Worm (Caenorhabditis elegans): Measurements from ENCODE around the gene Y14H12A.1.

Y14H12A.1 gene

DNA sequence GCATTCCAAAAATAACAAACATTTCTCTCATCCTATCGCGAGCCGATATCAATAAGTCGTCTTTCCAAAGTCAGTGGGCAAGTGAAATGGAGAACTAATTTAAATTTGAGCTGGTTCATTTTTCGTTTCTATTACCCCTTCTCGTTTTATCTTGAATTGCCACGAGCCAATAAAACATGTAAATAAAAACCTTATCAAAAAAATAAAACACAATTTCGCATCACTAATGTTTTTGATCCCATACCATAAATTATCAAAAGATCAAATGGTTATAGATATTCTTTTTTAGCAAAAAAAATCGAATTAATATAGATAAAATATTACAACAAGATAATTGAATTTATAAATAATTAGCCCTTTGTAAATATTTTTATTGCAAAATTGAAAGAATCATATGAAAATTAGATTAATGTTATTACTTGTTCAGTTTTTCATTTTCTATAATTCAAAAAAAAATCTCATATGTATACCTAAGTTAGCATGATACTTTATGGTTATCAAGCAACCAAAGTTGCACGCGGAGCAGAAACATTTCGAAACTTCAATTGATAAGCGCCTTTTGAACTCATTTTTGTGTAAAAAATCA lies at the start of gene Y14H12A.1:
Gene Y14H12A.1, plus strand, starts transcription at position 536 of the 586 bp plus-strand sequence.
- TF ChIP-seq nhr-237 (tag; optimal IDR thresholded peaks at IDR 0.05) (no peak), nhr-129 (tag; optimal IDR thresholded peaks at IDR 0.05) (no peak), ztf-11 (tag; optimal IDR thresholded peaks at IDR 0.05) (no peak), sem-4 (tag; optimal IDR thresholded peaks at IDR 0.05) (no peak), egl-27 (tag; optimal IDR thresholded peaks at IDR 0.05) (no peak), peb-1 (tag; optimal IDR thresholded peaks at IDR 0.05) (no peak), lin-13 (GFP tag; optimal IDR thresholded peaks at IDR 0.05) (no peak), lin-11 (tag; optimal IDR thresholded peaks at IDR 0.05) (no peak), nhr-25 (tag; optimal IDR thresholded peaks at IDR 0.05) (no peak), snpc-4 (tag; optimal IDR thresholded peaks at IDR 0.05) (no peak)

DNA sequence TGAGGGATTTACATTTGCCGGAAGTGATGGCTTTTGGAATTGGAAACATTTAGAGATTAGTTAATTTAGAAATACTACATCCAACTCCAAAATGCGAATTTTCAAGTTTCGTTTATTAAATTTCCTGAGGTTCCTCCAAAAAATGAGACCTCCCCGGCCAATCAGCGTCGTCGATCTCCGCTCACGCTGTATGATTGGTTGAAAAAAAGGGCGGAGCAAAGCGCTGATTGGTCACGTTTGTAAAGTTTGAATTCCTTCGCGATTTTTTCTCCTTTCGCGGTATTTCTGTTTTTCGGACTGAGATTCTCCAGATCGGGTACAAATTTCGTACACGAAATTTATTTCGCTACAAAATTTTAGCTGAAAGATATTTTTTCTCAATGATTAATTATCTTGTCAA lies 45.6 kb upstream of the Y14H12A.1 start:
- no peak for TF ChIP-seq ztf-1 (GFP tag; conservative IDR thresholded peaks at IDR 0.05)
- no peak for TF ChIP-seq blmp-1 (tag; optimal IDR thresholded peaks at IDR 0.05; ENCODE audit: insufficient read depth)
- no peak for TF ChIP-seq ama-1 (optimal IDR thresholded peaks at IDR 0.05)
- TF ChIP-seq ztf-4 (tag; optimal IDR thresholded peaks at IDR 0.05) = no peak
- TF ChIP-seq skn-1 (tag; optimal IDR thresholded peaks at IDR 0.05) = no peak
- no peak for TF ChIP-seq ztf-11 (tag; optimal IDR thresholded peaks at IDR 0.05)
- no peak for TF ChIP-seq snpc-4 (tag; optimal IDR thresholded peaks at IDR 0.05)
- no peak for TF ChIP-seq lin-11 (tag; optimal IDR thresholded peaks at IDR 0.05)
- no peak for TF ChIP-seq egl-27 (tag; optimal IDR thresholded peaks at IDR 0.05)
- no peak for TF ChIP-seq lin-13 (GFP tag; optimal IDR thresholded peaks at IDR 0.05)
- TF ChIP-seq nhr-129 (tag; optimal IDR thresholded peaks at IDR 0.05) = no peak
- no peak for TF ChIP-seq sma-3 (GFP tag; optimal IDR thresholded peaks at IDR 0.05)
- TF ChIP-seq nhr-237 (tag; optimal IDR thresholded peaks at IDR 0.05) = no peak
- no peak for TF ChIP-seq nhr-11 (tag; optimal IDR thresholded peaks at IDR 0.05)
- no peak for TF ChIP-seq nhr-25 (tag; optimal IDR thresholded peaks at IDR 0.05)
- no peak for TF ChIP-seq unc-55 (GFP tag; optimal IDR thresholded peaks at IDR 0.05)
- TF ChIP-seq lin-39 (tag; optimal IDR thresholded peaks at IDR 0.05) = no peak
- no peak for TF ChIP-seq mdl-1 (tag; optimal IDR thresholded peaks at IDR 0.05)
- TF ChIP-seq zag-1 (tag; optimal IDR thresholded peaks at IDR 0.05) = no peak

DNA sequence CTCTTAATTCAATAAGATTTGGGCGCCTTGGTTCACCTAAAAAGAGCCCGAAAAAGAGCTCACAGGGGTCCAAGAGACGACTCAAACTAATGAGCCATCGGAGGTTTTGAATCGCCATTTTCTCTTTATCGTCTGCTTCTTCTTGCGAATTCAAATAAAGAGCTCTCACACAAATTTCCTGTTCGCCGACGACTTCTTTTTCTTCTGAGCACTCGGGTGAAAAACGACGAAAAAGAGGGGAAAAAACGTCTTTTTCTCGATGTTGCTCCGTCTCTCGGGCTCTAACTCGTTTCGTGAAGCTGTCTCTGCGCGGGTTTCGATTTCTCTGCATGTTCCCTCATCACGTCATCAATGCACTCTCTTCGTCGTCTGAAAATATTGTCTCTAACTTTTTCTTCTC lies 44.5 kb upstream of the Y14H12A.1 start:
- TF ChIP-seq fos-1 (tag; optimal IDR thresholded peaks at IDR 0.05) (no peak), mbf-1 (tag; optimal IDR thresholded peaks at IDR 0.05) (no peak), C34F6.9 (tag; optimal IDR thresholded peaks at IDR 0.05) (peak; percentile 53), unc-55 (GFP tag; optimal IDR thresholded peaks at IDR 0.05) (peak; percentile 37), R02D3.7 (tag; optimal IDR thresholded peaks at IDR 0.05) (no peak)

DNA sequence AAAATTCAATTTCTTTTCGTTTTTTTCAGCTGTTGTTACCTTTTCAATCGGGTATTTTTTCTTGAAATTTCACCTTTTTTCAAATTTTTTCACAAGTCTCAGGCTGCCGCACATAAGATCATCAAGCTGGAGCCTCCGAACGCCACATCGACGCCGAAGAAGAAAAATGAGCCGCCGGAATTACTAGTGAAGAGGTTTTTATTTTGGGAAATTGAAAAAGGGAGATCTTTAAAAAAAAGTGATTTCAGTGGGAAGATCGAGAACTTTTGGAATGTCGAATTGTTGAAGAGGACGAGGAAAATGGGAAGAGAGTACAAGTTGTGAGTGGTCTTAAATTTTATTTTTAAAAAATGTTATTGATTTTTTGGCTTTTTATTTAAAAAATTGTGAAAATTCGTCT lies 42.9 kb upstream of the Y14H12A.1 start, which contains the start of gene sea-2:
Gene sea-2, plus strand, starts transcription at position 301 of the 400 bp plus-strand sequence.
- TF ChIP-seq mab-5 (tag; optimal IDR thresholded peaks at IDR 0.05) (no peak), sma-9 (GFP tag; optimal IDR thresholded peaks at IDR 0.05) (no peak), sma-9 (tag; optimal IDR thresholded peaks at IDR 0.05) (no peak), dmd-4 (tag; optimal IDR thresholded peaks at IDR 0.05) (no peak), F13H6.1 (tag; optimal IDR thresholded peaks at IDR 0.05) (no peak), ztf-11 (tag; optimal IDR thresholded peaks at IDR 0.05) (no peak)

DNA sequence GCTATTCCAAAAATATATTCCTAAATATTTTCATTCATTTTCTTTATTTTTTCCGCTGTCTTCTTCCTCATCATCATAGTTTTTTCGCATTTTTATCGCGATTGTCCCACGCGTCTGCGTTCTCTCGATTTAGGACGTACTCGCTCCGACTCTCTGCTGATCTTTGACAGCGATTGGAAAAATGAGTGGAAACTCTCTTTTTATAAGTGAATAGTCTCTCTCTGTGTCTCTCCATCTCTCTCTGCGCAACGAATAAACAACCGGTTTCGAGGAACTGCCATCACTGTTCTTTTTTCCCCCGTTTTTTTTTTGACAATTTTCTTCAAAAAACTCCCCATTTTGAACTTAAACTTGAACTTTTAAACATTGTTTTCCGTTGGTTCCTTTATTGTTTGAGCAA lies 41.6 kb upstream of the Y14H12A.1 start:
- TF ChIP-seq ztf-1 (GFP tag; conservative IDR thresholded peaks at IDR 0.05) (no peak), ztf-11 (tag; optimal IDR thresholded peaks at IDR 0.05) (no peak), lin-13 (GFP tag; optimal IDR thresholded peaks at IDR 0.05) (no peak), sem-4 (tag; optimal IDR thresholded peaks at IDR 0.05) (peak; percentile 3), nhr-77 (tag; optimal IDR thresholded peaks at IDR 0.05) (no peak), mbf-1 (tag; optimal IDR thresholded peaks at IDR 0.05) (no peak), skn-1 (tag; optimal IDR thresholded peaks at IDR 0.05) (no peak), lin-11 (tag; optimal IDR thresholded peaks at IDR 0.05) (no peak), dmd-4 (tag; optimal IDR thresholded peaks at IDR 0.05) (no peak), gmeb-1 (tag; optimal IDR thresholded peaks at IDR 0.05) (peak; percentile 17), mdl-1 (tag; optimal IDR thresholded peaks at IDR 0.05) (no peak), elt-1 (tag; optimal IDR thresholded peaks at IDR 0.05) (no peak), crh-2 (tag; optimal IDR thresholded peaks at IDR 0.05) (peak; percentile 12), elt-3 (tag; optimal IDR thresholded peaks at IDR 0.05) (no peak), blmp-1 (tag; optimal IDR thresholded peaks at IDR 0.05; ENCODE audit: insufficient read depth) (peak; percentile 60), sma-9 (GFP tag; optimal IDR thresholded peaks at IDR 0.05) (peak; percentile 69), sma-9 (tag; optimal IDR thresholded peaks at IDR 0.05) (no peak), C34F6.9 (tag; optimal IDR thresholded peaks at IDR 0.05) (peak; percentile 6), nhr-129 (tag; optimal IDR thresholded peaks at IDR 0.05) (peak; percentile 9), lsy-2 (tag; optimal IDR thresholded peaks at IDR 0.05) (peak in 1 of 2 experiments; percentile 12), ceh-16 (tag; optimal IDR thresholded peaks at IDR 0.05) (no peak), ztf-4 (tag; optimal IDR thresholded peaks at IDR 0.05) (no peak), zag-1 (tag; optimal IDR thresholded peaks at IDR 0.05) (no peak), nhr-11 (tag; optimal IDR thresholded peaks at IDR 0.05) (no peak), nhr-6 (tag; optimal IDR thresholded peaks at IDR 0.05) (no peak), unc-55 (GFP tag; optimal IDR thresholded peaks at IDR 0.05) (no peak), sma-3 (GFP tag; optimal IDR thresholded peaks at IDR 0.05) (peak; percentile 14), alr-1 (tag; optimal IDR thresholded peaks at IDR 0.05) (no peak), nhr-237 (tag; optimal IDR thresholded peaks at IDR 0.05) (no peak), F13H6.1 (tag; optimal IDR thresholded peaks at IDR 0.05) (peak; percentile 47), ceh-82 (tag; optimal IDR thresholded peaks at IDR 0.05) (no peak), peb-1 (tag; optimal IDR thresholded peaks at IDR 0.05) (no peak), mab-5 (tag; optimal IDR thresholded peaks at IDR 0.05) (no peak), nhr-23 (tag; optimal IDR thresholded peaks at IDR 0.05) (no peak), snpc-4 (tag; optimal IDR thresholded peaks at IDR 0.05) (no peak), R02D3.7 (tag; optimal IDR thresholded peaks at IDR 0.05) (no peak)

All from whole organism, L2 larva.